Worm (Caenorhabditis elegans) whole organism, L1 larva: ENCODE measurements around the gene nape-1.

ENCODE experiments used
- ama-1 ChIP-seq: fragments of 150-350 bp; optimal IDR thresholded peaks from 2 replicates; lab custom pipeline; 2014
- ceh-63 ChIP-seq: fragments of 200-800 bp; sonication (Bioruptor generic); optimal IDR thresholded peaks from 2 replicates; lab custom pipeline; 2018; ENCODE audit warnings: mild to moderate bottlenecking, missing genetic modification characterization, missing compliant biosample characterization
- ceh-8 ChIP-seq: fragments of 200-800 bp; sonication (Bioruptor generic); optimal IDR thresholded peaks from 2 replicates; lab custom pipeline; 2018; ENCODE audit warnings: mild to moderate bottlenecking, missing genetic modification characterization, moderate library complexity, missing compliant biosample characterization
- ceh-82 ChIP-seq, 3 experiments: fragments of 150-350 bp in 1 of 3; sonication (generic microtip) in 2 of 3; optimal IDR thresholded peaks; 2 replicates each; lab custom pipeline; 2014 to 2017; ENCODE audit warnings: missing biosample characterization in 3 of 3, missing genetic modification characterization in 3 of 3
- ceh-88 ChIP-seq: fragments of 200-800 bp; sonication (Bioruptor generic); IDR thresholded peaks from 2 replicates; pipeline ENCODE4 v1.3.6; 2022; ENCODE audit warnings: missing genetic modification characterization, missing compliant biosample characterization
- ces-1 ChIP-seq: fragments of 150-350 bp; optimal IDR thresholded peaks from 2 replicates; lab custom pipeline; 2014; ENCODE audit warnings: missing biosample characterization, missing genetic modification reagents, missing genetic modification characterization
- dsc-1 ChIP-seq: sonication (generic microtip); optimal IDR thresholded peaks from 2 replicates; lab custom pipeline; 2016; ENCODE audit warnings: mild to moderate bottlenecking, missing genetic modification characterization, missing compliant biosample characterization
- efl-1 ChIP-seq, 4 experiments: fragments of 150-350 bp; optimal IDR thresholded peaks in 3 of 4; peaks in 1 of 4; 1 replicate in 1 of 4; 2 replicates in 3 of 4; lab custom pipeline; 2014; ENCODE audit warnings: missing biosample characterization in 2 of 4, missing genetic modification characterization in 2 of 4, missing genetic modification reagents in 2 of 4
- efl-3 ChIP-seq: fragments of 200-800 bp; sonication (Bioruptor generic); optimal IDR thresholded peaks from 2 replicates; lab custom pipeline; 2018; ENCODE audit warnings: mild to moderate bottlenecking, missing genetic modification characterization, missing compliant biosample characterization
- fkh-10 ChIP-seq: sonication (generic microtip); optimal IDR thresholded peaks from 2 replicates; lab custom pipeline; 2017; ENCODE audit warnings: missing biosample characterization, missing genetic modification reagents, missing genetic modification characterization
- fkh-4 ChIP-seq: sonication (generic microtip); optimal IDR thresholded peaks from 2 replicates; lab custom pipeline; 2016; ENCODE audit warnings: missing compliant biosample characterization, missing genetic modification characterization, borderline replicate concordance
- fkh-8 ChIP-seq: sonication (generic microtip); optimal IDR thresholded peaks from 2 replicates; lab custom pipeline; 2016; ENCODE audit warnings: mild to moderate bottlenecking, missing genetic modification characterization, missing compliant biosample characterization
- grh-1 ChIP-seq: fragments of 200-800 bp; sonication (Bioruptor generic); IDR thresholded peaks from 2 replicates; pipeline ENCODE4 v1.3.6; 2022; ENCODE audit warnings: missing genetic modification reagents, missing genetic modification characterization, missing compliant biosample characterization
- hpl-2 ChIP-seq: fragments of 150-350 bp; optimal IDR thresholded peaks from 2 replicates; lab custom pipeline; 2014; ENCODE audit warnings: missing biosample characterization, missing genetic modification reagents, missing genetic modification characterization
- lin-35 ChIP-seq, 2 experiments: fragments of 150-350 bp; optimal IDR thresholded peaks; 2 replicates each; lab custom pipeline; 2014; ENCODE audit warnings: missing biosample characterization in 2 of 2, missing genetic modification characterization in 2 of 2, missing genetic modification reagents in 2 of 2
- lin-39 ChIP-seq: fragments of 150-350 bp; optimal IDR thresholded peaks from 2 replicates; lab custom pipeline; 2014; ENCODE audit warnings: missing biosample characterization, missing genetic modification reagents, missing genetic modification characterization
- mab-9 ChIP-seq: fragments of 200-800 bp; sonication (Bioruptor generic); IDR thresholded peaks from 2 replicates; pipeline ENCODE4 v1.3.6; 2022; ENCODE audit warnings: missing genetic modification reagents, missing genetic modification characterization, missing compliant biosample characterization
- mdl-1 ChIP-seq, 2 experiments: fragments of 150-350 bp; optimal IDR thresholded peaks; 2 replicates each; lab custom pipeline; 2014 to 2017; ENCODE audit warnings: missing biosample characterization in 2 of 2, missing genetic modification characterization in 2 of 2, inconsistent platforms in 1 of 2
- mep-1 ChIP-seq: fragments of 150-350 bp; optimal IDR thresholded peaks from 2 replicates; lab custom pipeline; 2014; ENCODE audit warnings: missing biosample characterization, missing genetic modification characterization
- nhr-11 ChIP-seq: fragments of 150-350 bp; optimal IDR thresholded peaks from 2 replicates; lab custom pipeline; 2014; ENCODE audit warnings: missing biosample characterization, missing genetic modification characterization
- nhr-12 ChIP-seq: sonication (generic microtip); optimal IDR thresholded peaks from 2 replicates; lab custom pipeline; 2017; ENCODE audit warnings: missing biosample characterization, missing genetic modification characterization
- nhr-20 ChIP-seq: sonication (generic microtip); optimal IDR thresholded peaks from 2 replicates; lab custom pipeline; 2016; ENCODE audit warnings: mild to moderate bottlenecking, missing genetic modification characterization, missing compliant biosample characterization
- nhr-28 ChIP-seq: fragments of 150-350 bp; optimal IDR thresholded peaks from 2 replicates; lab custom pipeline; 2014; ENCODE audit warnings: missing biosample characterization, missing genetic modification characterization
- nhr-47 ChIP-seq: sonication (generic microtip); optimal IDR thresholded peaks from 2 replicates; lab custom pipeline; 2016; ENCODE audit warnings: mild to moderate bottlenecking, missing genetic modification characterization, moderate library complexity, missing compliant biosample characterization
- nhr-76 ChIP-seq: sonication (generic microtip); optimal IDR thresholded peaks from 2 replicates; lab custom pipeline; 2017; ENCODE audit warnings: missing biosample characterization, missing genetic modification characterization
- nhr-90 ChIP-seq: sonication (generic microtip); optimal IDR thresholded peaks from 2 replicates; lab custom pipeline; 2016; ENCODE audit warnings: mild to moderate bottlenecking, missing genetic modification characterization, missing compliant biosample characterization; ENCODE audit not compliant: poor library complexity
- rnt-1 ChIP-seq: sonication (generic microtip); optimal IDR thresholded peaks from 2 replicates; lab custom pipeline; 2016; ENCODE audit warnings: mild to moderate bottlenecking, missing genetic modification characterization, moderate library complexity, missing compliant biosample characterization
- skn-1 ChIP-seq: fragments of 150-350 bp; optimal IDR thresholded peaks from 2 replicates; lab custom pipeline; 2014; ENCODE audit warnings: missing biosample characterization, missing genetic modification characterization
- snpc-4 ChIP-seq: fragments of 150-350 bp; optimal IDR thresholded peaks from 2 replicates; lab custom pipeline; 2014; ENCODE audit warnings: missing biosample characterization, missing genetic modification characterization
- snu-23 ChIP-seq: sonication (generic microtip); optimal IDR thresholded peaks from 2 replicates; lab custom pipeline; 2016; ENCODE audit warnings: missing genetic modification characterization, missing compliant biosample characterization
- sup-37 ChIP-seq: fragments of 200-800 bp; sonication (Bioruptor generic); optimal IDR thresholded peaks from 2 replicates; lab custom pipeline; 2018; ENCODE audit warnings: mild to moderate bottlenecking, missing genetic modification characterization, missing compliant biosample characterization
- unc-130 ChIP-seq: fragments of 150-350 bp; optimal IDR thresholded peaks from 2 replicates; lab custom pipeline; 2017; ENCODE audit warnings: missing biosample characterization, missing genetic modification characterization, inconsistent platforms
- unc-30 ChIP-seq: sonication (generic microtip); optimal IDR thresholded peaks from 2 replicates; lab custom pipeline; 2017; ENCODE audit warnings: missing biosample characterization, missing genetic modification characterization
- unc-62 ChIP-seq: fragments of 150-350 bp; optimal IDR thresholded peaks from 2 replicates; lab custom pipeline; 2014; ENCODE audit warnings: missing biosample characterization, missing genetic modification reagents, missing genetic modification characterization
- unc-86 ChIP-seq: sonication (generic microtip); optimal IDR thresholded peaks from 2 replicates; lab custom pipeline; 2016; ENCODE audit warnings: missing genetic modification characterization, missing compliant biosample characterization
- xbp-1 ChIP-seq: sonication (generic microtip); optimal IDR thresholded peaks from 2 replicates; lab custom pipeline; 2016; ENCODE audit warnings: missing genetic modification characterization, missing compliant biosample characterization
- zip-4 ChIP-seq: fragments of 200-800 bp; sonication (Bioruptor generic); optimal IDR thresholded peaks from 2 replicates; lab custom pipeline; 2018; ENCODE audit warnings: mild to moderate bottlenecking, missing genetic modification characterization, moderate library complexity, missing compliant biosample characterization
- ztf-4 ChIP-seq: fragments of 150-350 bp; optimal IDR thresholded peaks from 2 replicates; lab custom pipeline; 2014; ENCODE audit warnings: missing biosample characterization, missing genetic modification characterization

nape-1 gene

ce11 chrIV:3767749-3768148, 27.1 kb upstream of the nape-1 start:
- no peak for TF ChIP-seq ztf-4 (tag; lab: Kevin White, UChicago)
- TF ChIP-seq snpc-4 (tag; lab: Kevin White, UChicago), result no peak
- TF ChIP-seq skn-1, result no peak
- TF ChIP-seq ceh-82 (tag; optimal IDR thresholded peaks at IDR 0.05; lab: Kevin White, UChicago), result no peak
- TF ChIP-seq lin-35 (GFP tag; optimal IDR thresholded peaks at IDR 0.05; lab: Kevin White, UChicago), result no peak
- no peak for TF ChIP-seq nhr-11 (tag; lab: Kevin White, UChicago)
- TF ChIP-seq fkh-10 (GFP tag; lab: Kevin White, UChicago), result no peak

DNA sequence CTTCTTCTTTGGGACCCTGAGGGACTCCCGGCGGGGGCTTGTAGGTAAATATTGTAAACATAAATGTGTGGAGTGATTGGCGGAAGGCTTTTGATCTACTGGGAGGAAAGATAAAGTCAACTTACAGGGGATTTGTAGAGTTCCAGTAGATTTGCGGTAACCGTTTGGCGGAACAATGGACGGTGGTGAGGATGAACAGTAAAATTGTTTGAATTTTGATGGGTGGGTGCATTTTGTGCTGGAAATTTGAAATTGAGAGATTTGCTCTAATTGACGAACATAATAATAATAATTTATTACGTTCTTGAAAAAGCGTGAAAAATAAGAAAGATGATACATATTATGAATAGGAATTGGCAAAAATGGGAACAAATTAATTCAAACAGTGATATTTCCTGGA, 25.9 kb upstream of the nape-1 start, which contains the start of gene vab-2:
Gene vab-2, minus strand, starts transcription at position 238 of the 400 bp plus-strand sequence.
- TF ChIP-seq xbp-1 (tag; lab: Kevin White, UChicago) (no peak), nhr-47 (tag; lab: Kevin White, UChicago) (no peak)

DNA sequence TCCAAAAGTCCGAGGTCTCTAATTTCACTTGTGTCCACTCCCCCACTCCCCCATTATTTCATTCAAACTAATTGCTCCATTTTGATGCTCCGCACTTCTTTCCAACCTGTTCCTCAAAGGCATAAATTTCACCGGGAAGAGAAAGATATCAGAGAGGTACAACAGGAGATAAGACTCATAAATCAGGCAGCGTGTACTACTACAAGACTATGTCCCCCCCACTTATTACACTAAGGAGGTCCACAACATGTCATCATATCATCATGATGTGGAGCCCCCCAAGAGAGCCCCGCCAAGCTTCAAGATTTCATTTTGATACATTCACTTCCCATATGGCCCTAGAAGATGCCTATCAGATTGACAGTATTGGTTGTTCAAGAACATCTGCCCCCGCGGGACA, 24.8 kb upstream of the nape-1 start:
- TF ChIP-seq grh-1, result no peak
- peak; percentile 34 for TF ChIP-seq rnt-1 (tag; lab: Kevin White, UChicago)

DNA sequence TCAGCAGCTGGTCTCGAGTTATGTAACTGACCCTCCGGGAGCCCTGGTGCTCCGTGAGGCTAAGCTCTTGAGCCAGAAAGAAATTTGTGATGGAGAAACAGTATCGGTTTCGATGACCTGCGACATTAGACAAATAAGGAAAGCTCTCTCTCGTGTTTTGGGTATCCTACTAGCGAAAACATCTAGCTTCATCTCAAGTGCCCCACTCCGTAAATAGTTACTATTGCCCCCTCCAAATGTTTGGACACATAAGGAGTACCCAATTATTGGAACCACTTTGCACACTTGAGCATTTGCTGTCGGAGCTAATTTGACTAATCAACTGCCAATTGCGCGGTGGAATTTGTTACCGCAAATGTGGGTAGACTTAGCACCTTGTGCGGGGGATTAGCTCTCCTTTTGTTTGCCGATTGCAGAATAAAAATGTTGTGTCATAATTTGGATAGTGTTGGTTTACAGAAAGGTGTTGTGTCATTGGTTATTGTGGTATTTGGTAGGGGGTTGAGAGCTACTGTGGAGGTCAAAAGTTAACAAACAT, 23.4 kb upstream of the nape-1 start:
- TF ChIP-seq zip-4, result no peak
- peak; percentile 1 for TF ChIP-seq dsc-1 (tag; lab: Kevin White, UChicago)
- peak; percentile 54 for TF ChIP-seq ceh-8 (GFP tag; lab: Kevin White, UChicago)

ce11 chrIV:3759823-3760222, 19.1 kb upstream of the nape-1 start:
- TF ChIP-seq unc-30 (tag; lab: Kevin White, UChicago) (no peak), snpc-4 (tag; lab: Kevin White, UChicago) (no peak), lin-39 (tag; lab: Kevin White, UChicago) (no peak), mep-1 (no peak), efl-3 (GFP tag; lab: Kevin White, UChicago) (no peak), nhr-76 (tag; lab: Kevin White, UChicago) (no peak), nhr-12 (tag; lab: Kevin White, UChicago) (no peak), unc-130 (tag; lab: Kevin White, UChicago) (no peak), nhr-28 (tag; lab: Kevin White, UChicago) (no peak), unc-86 (tag; lab: Kevin White, UChicago) (no peak), ces-1 (GFP tag; lab: Kevin White, UChicago) (no peak)

DNA sequence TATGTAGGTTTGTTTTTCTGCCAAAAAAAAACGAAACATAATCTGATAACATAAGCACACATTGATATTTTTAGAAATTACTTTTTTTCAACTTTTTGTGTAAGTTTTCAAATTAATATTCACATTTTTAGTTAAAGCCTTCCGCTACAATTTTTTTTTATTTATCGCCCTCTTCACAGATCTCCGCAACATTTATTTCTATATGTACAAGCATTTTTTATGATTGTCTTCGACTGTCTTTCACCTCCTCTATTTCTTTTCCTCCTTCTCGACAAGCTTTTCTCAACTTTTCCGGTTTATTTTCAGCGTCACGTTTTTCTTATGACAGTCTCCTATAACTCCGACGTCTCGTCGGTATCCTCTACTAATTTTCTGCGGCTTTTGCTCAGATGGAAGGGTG, 15.2 kb upstream of the nape-1 start, which contains the start of gene best-20:
Gene best-20, plus strand, starts transcription at position 301 of the 400 bp plus-strand sequence.
- TF ChIP-seq unc-62 (no peak), ceh-88 (GFP tag; lab: Robert Waterston, UW) (no peak), nhr-20 (tag; lab: Kevin White, UChicago) (no peak), nhr-90 (tag; lab: Kevin White, UChicago) (no peak), hpl-2 (GFP tag; lab: Kevin White, UChicago) (no peak), efl-1 (optimal IDR thresholded peaks at IDR 0.05; lab: Kevin White, UChicago) (no peak), efl-1 (GFP tag; optimal IDR thresholded peaks at IDR 0.05 in 1 of 2; lab: Kevin White, UChicago) (no peak)
- TF ChIP-seq, all 84 proteins: peak for 0

- no peak for TF ChIP-seq ceh-63 (GFP tag; lab: Kevin White, UChicago)
- no peak for TF ChIP-seq mdl-1 (tag; optimal IDR thresholded peaks at IDR 0.05; lab: Kevin White, UChicago)
- TF ChIP-seq fkh-4 (tag; lab: Kevin White, UChicago), result no peak
- TF ChIP-seq nhr-11 (tag; lab: Kevin White, UChicago), result no peak
- TF ChIP-seq sup-37 (GFP tag; lab: Kevin White, UChicago), result no peak
- no peak for TF ChIP-seq fkh-10 (GFP tag; lab: Kevin White, UChicago)
- no peak for TF ChIP-seq efl-1 (optimal IDR thresholded peaks at IDR 0.05; lab: Kevin White, UChicago)
- no peak for TF ChIP-seq efl-1 (GFP tag; optimal IDR thresholded peaks at IDR 0.05 in 1 of 2; lab: Kevin White, UChicago)
- TF ChIP-seq fkh-8 (tag; lab: Kevin White, UChicago), result no peak
- no peak for TF ChIP-seq snu-23 (GFP tag; lab: Kevin White, UChicago)
- TF ChIP-seq mab-9 (GFP tag; lab: Robert Waterston, UW), result no peak
- no peak for TF ChIP-seq ama-1
- TF ChIP-seq, all 84 proteins: peak for 0
These were observed 14.7 kb upstream of the nape-1 start, which contains the start of gene Y37E11AR.7 for ce11 chrIV:3755355-3755754. TSS of gene Y37E11AR.7 (minus strand) at chrIV:3755455.
